Fruit fly (Drosophila melanogaster) whole organism, embryonic: ENCODE results near the gene hll.

Experiments
- Aef1 ChIP-seq: fragments of 200-800 bp; sonication (Bioruptor generic); IDR thresholded peaks from 3 replicates; pipeline ENCODE4 v1.3.6; 2022; ENCODE audit warnings: missing biosample characterization, missing genetic modification characterization
- Bdp1 ChIP-seq: fragments of 200-800 bp; sonication (Bioruptor generic); optimal IDR thresholded peaks from 3 replicates; lab custom pipeline; 2016; ENCODE audit warnings: missing biosample characterization, missing genetic modification characterization
- Bteb2 ChIP-seq: fragments of 200-800 bp; sonication (Bioruptor generic); optimal IDR thresholded peaks from 2 replicates; lab custom pipeline; 2016; ENCODE audit warnings: missing biosample characterization, missing genetic modification characterization
- CG10147 ChIP-seq: fragments of 200-800 bp; sonication (Bioruptor generic); optimal IDR thresholded peaks from 2 replicates; lab custom pipeline; 2019; ENCODE audit warnings: missing biosample characterization, mild to moderate bottlenecking, missing genetic modification characterization, moderate library complexity
- CG10431 ChIP-seq: fragments of 200-800 bp; sonication (Bioruptor generic); optimal IDR thresholded peaks from 3 replicates; lab custom pipeline; 2018; ENCODE audit warnings: missing biosample characterization, mild to moderate bottlenecking, missing genetic modification characterization
- CG10565 ChIP-seq: fragments of 200-800 bp; sonication (Bioruptor generic); optimal IDR thresholded peaks from 3 replicates; lab custom pipeline; 2016; ENCODE audit warnings: missing biosample characterization, mild to moderate bottlenecking, missing genetic modification characterization
- CG12071 ChIP-seq: fragments of 200-800 bp; sonication (Bioruptor generic); optimal IDR thresholded peaks from 3 replicates; lab custom pipeline; 2018; ENCODE audit warnings: missing biosample characterization, mild to moderate bottlenecking, missing genetic modification characterization
- CG1233 ChIP-seq: fragments of 200-800 bp; sonication (Bioruptor generic); optimal IDR thresholded peaks from 4 replicates; lab custom pipeline; 2018; ENCODE audit warnings: missing biosample characterization, mild to moderate bottlenecking, missing genetic modification characterization
- CG12769 ChIP-seq: fragments of 200-800 bp; sonication (Bioruptor generic); optimal IDR thresholded peaks from 2 replicates; lab custom pipeline; 2019; ENCODE audit warnings: missing biosample characterization, mild to moderate bottlenecking, missing genetic modification characterization, moderate library complexity
- CG13287 ChIP-seq: fragments of 200-800 bp; sonication (Bioruptor generic); IDR thresholded peaks from 2 replicates; pipeline ENCODE4 v1.3.6; 2022; ENCODE audit warnings: missing biosample characterization, missing genetic modification characterization; ENCODE audit not compliant: partially characterized antibody
- CG13894 ChIP-seq: fragments of 200-800 bp; sonication (Bioruptor generic); optimal IDR thresholded peaks from 3 replicates; lab custom pipeline; 2018; ENCODE audit warnings: missing biosample characterization, mild to moderate bottlenecking, missing genetic modification characterization, moderate library complexity
- CG14050 ChIP-seq: fragments of 200-800 bp; sonication (Bioruptor generic); IDR thresholded peaks from 3 replicates; pipeline ENCODE4 v1.3.6; 2022; ENCODE audit warnings: missing biosample characterization, missing genetic modification characterization
- CG3065 ChIP-seq: fragments of 200-800 bp; sonication (Bioruptor generic); optimal IDR thresholded peaks from 2 replicates; lab custom pipeline; 2016; ENCODE audit warnings: missing biosample characterization, missing genetic modification characterization
- CG34422 ChIP-seq: fragments of 200-800 bp; sonication (Bioruptor generic); IDR thresholded peaks from 3 replicates; pipeline ENCODE4 v1.3.6; 2022; ENCODE audit warnings: missing biosample characterization, missing genetic modification characterization
- CG4707 ChIP-seq: fragments of 200-800 bp; sonication (Bioruptor generic); optimal IDR thresholded peaks from 2 replicates; lab custom pipeline; 2018; ENCODE audit warnings: missing biosample characterization, mild to moderate bottlenecking, missing genetic modification characterization, moderate library complexity
- CG5180 ChIP-seq: fragments of 200-800 bp; sonication (Bioruptor generic); optimal IDR thresholded peaks from 3 replicates; lab custom pipeline; 2017; ENCODE audit warnings: missing biosample characterization, missing genetic modification characterization, mild to moderate bottlenecking, moderate library complexity, missing genetic modification reagents
- CG7372 ChIP-seq: fragments of 200-800 bp; sonication (Bioruptor generic); IDR thresholded peaks from 2 replicates; pipeline ENCODE4 v1.3.6; 2022; ENCODE audit warnings: missing biosample characterization, missing genetic modification characterization
- CG7928 ChIP-seq: fragments of 200-800 bp; sonication (Bioruptor generic); optimal IDR thresholded peaks from 2 replicates; lab custom pipeline; 2017; ENCODE audit warnings: missing biosample characterization, mild to moderate bottlenecking, missing genetic modification characterization
- CG7987 ChIP-seq: fragments of 200-800 bp; sonication (Bioruptor generic); optimal IDR thresholded peaks from 2 replicates; lab custom pipeline; 2018; ENCODE audit warnings: missing biosample characterization, mild to moderate bottlenecking, missing genetic modification characterization, moderate library complexity
- CG8924 ChIP-seq: fragments of 200-800 bp; optimal IDR thresholded peaks from 3 replicates; lab custom pipeline; 2019; ENCODE audit warnings: missing biosample characterization, mild to moderate bottlenecking, missing genetic modification characterization, moderate library complexity
- CG9797 ChIP-seq: fragments of 200-800 bp; sonication (Bioruptor generic); optimal IDR thresholded peaks from 3 replicates; lab custom pipeline; 2018; ENCODE audit warnings: missing biosample characterization, mild to moderate bottlenecking, missing genetic modification characterization
- CTCF ChIP-seq: fragments of 200-800 bp; sonication (Bioruptor generic); optimal IDR thresholded peaks from 2 replicates; lab custom pipeline; 2017; ENCODE audit warnings: missing biosample characterization, mild to moderate bottlenecking, missing genetic modification characterization, moderate library complexity
- CrebB ChIP-seq: fragments of 200-800 bp; sonication (Bioruptor generic); optimal IDR thresholded peaks from 3 replicates; lab custom pipeline; 2018; ENCODE audit warnings: missing biosample characterization, mild to moderate bottlenecking, missing genetic modification characterization
- HLH54F ChIP-seq: fragments of 200-800 bp; sonication (Bioruptor generic); optimal IDR thresholded peaks from 3 replicates; lab custom pipeline; 2016; ENCODE audit warnings: missing biosample characterization, missing genetic modification characterization
- HmgD ChIP-seq: fragments of 200-800 bp; sonication (Bioruptor generic); optimal IDR thresholded peaks from 3 replicates; lab custom pipeline; 2016; ENCODE audit warnings: missing biosample characterization, missing genetic modification characterization
- Hr51 ChIP-seq, 2 experiments: fragments of 200-800 bp; sonication (Bioruptor generic); optimal IDR thresholded peaks; 2 replicates in 1 of 2; 3 replicates in 1 of 2; lab custom pipeline; 2016 to 2018; ENCODE audit warnings: missing biosample characterization in 2 of 2, missing genetic modification characterization in 2 of 2, mild to moderate bottlenecking in 1 of 2, moderate library complexity in 1 of 2
- Mad ChIP-seq: fragments of 200-800 bp; sonication (Bioruptor generic); optimal IDR thresholded peaks from 2 replicates; lab custom pipeline; 2016; ENCODE audit warnings: missing biosample characterization, missing genetic modification characterization
- Max ChIP-seq: fragments of 200-800 bp; sonication (Bioruptor generic); optimal IDR thresholded peaks from 2 replicates; lab custom pipeline; 2016; ENCODE audit warnings: missing biosample characterization, mild to moderate bottlenecking, missing genetic modification characterization
- Mes4 ChIP-seq: fragments of 200-800 bp; sonication (Bioruptor generic); optimal IDR thresholded peaks from 2 replicates; lab custom pipeline; 2016; ENCODE audit warnings: missing biosample characterization, missing genetic modification characterization
- NC2β ChIP-seq: fragments of 200-800 bp; sonication (Bioruptor generic); optimal IDR thresholded peaks from 2 replicates; lab custom pipeline; 2016; ENCODE audit warnings: missing biosample characterization, missing genetic modification characterization
- NK7.1 ChIP-seq: fragments of 200-800 bp; sonication (Bioruptor generic); optimal IDR thresholded peaks from 3 replicates; lab custom pipeline; 2016; ENCODE audit warnings: missing biosample characterization, missing genetic modification characterization
- Side ChIP-seq: fragments of 200-800 bp; sonication (Bioruptor generic); optimal IDR thresholded peaks from 2 replicates; lab custom pipeline; 2016; ENCODE audit warnings: missing biosample characterization, missing genetic modification characterization
- Sox100B ChIP-seq: fragments of 200-800 bp; sonication (Bioruptor generic); optimal IDR thresholded peaks from 3 replicates; lab custom pipeline; 2018; ENCODE audit warnings: missing biosample characterization, mild to moderate bottlenecking, missing genetic modification characterization
- Sry-δ ChIP-seq: fragments of 200-800 bp; sonication (Bioruptor generic); optimal IDR thresholded peaks from 2 replicates; lab custom pipeline; 2016; ENCODE audit warnings: missing biosample characterization, missing genetic modification characterization
- ash1 ChIP-seq: fragments of 200-800 bp; sonication (Bioruptor generic); optimal IDR thresholded peaks from 2 replicates; lab custom pipeline; 2018; ENCODE audit warnings: missing biosample characterization, mild to moderate bottlenecking, missing genetic modification characterization
- chinmo ChIP-seq: fragments of 200-800 bp; sonication (Bioruptor generic); IDR thresholded peaks from 4 replicates; pipeline ENCODE4 v1.3.6; 2022; ENCODE audit warnings: missing biosample characterization, missing genetic modification characterization; ENCODE audit not compliant: partially characterized antibody
- chn ChIP-seq: fragments of 200-800 bp; sonication (Bioruptor generic); optimal IDR thresholded peaks from 2 replicates; lab custom pipeline; 2016; ENCODE audit warnings: missing biosample characterization, missing genetic modification characterization
- dimm ChIP-seq: fragments of 200-800 bp; sonication (Bioruptor generic); IDR thresholded peaks from 2 replicates; pipeline ENCODE4 v1.3.6; 2022; ENCODE audit warnings: missing biosample characterization, missing genetic modification characterization
- dmrt11E ChIP-seq: fragments of 200-800 bp; sonication (Bioruptor generic); optimal IDR thresholded peaks from 3 replicates; lab custom pipeline; 2018; ENCODE audit warnings: missing biosample characterization, mild to moderate bottlenecking, missing genetic modification characterization, moderate library complexity
- eve ChIP-seq, 2 experiments: fragments of >200 bp; optimal IDR thresholded peaks; 2 replicates each; lab custom pipeline; 2017; ENCODE audit warnings: missing biosample characterization in 2 of 2, missing genetic modification characterization in 2 of 2
- gce ChIP-seq: fragments of 200-800 bp; sonication (Bioruptor generic); IDR thresholded peaks from 3 replicates; pipeline ENCODE4 v1.3.6; 2022; ENCODE audit warnings: missing biosample characterization, missing genetic modification characterization
- kah ChIP-seq: fragments of 200-800 bp; sonication (Bioruptor generic); optimal IDR thresholded peaks from 2 replicates; lab custom pipeline; 2018; ENCODE audit warnings: missing biosample characterization, mild to moderate bottlenecking, missing genetic modification characterization
- oc ChIP-seq: fragments of 200-800 bp; sonication (Bioruptor generic); optimal IDR thresholded peaks from 2 replicates; lab custom pipeline; 2018; ENCODE audit warnings: missing biosample characterization, mild to moderate bottlenecking, missing genetic modification characterization, moderate library complexity
- onecut ChIP-seq: fragments of 200-800 bp; sonication (Bioruptor generic); IDR thresholded peaks from 2 replicates; pipeline ENCODE4 v1.3.6; 2022; ENCODE audit warnings: missing biosample characterization, missing genetic modification characterization
- ranshi ChIP-seq: fragments of 200-800 bp; sonication (Bioruptor generic); IDR thresholded peaks from 2 replicates; pipeline ENCODE4 v1.3.6; 2022; ENCODE audit warnings: missing biosample characterization, missing genetic modification characterization
- stwl ChIP-seq: fragments of 200-800 bp; sonication (Bioruptor generic); optimal IDR thresholded peaks from 3 replicates; lab custom pipeline; 2018; ENCODE audit warnings: missing biosample characterization, mild to moderate bottlenecking, missing genetic modification characterization, moderate library complexity
- sug ChIP-seq: fragments of 200-800 bp; optimal IDR thresholded peaks from 2 replicates; lab custom pipeline; 2019; ENCODE audit warnings: missing biosample characterization, mild to moderate bottlenecking, missing genetic modification characterization, moderate library complexity
- wdn ChIP-seq: fragments of 200-800 bp; sonication (Bioruptor generic); IDR thresholded peaks from 2 replicates; pipeline ENCODE4 v1.3.6; 2022; ENCODE audit warnings: missing biosample characterization, missing genetic modification characterization
- zen2 ChIP-seq: fragments of 200-800 bp; sonication (Bioruptor generic); IDR thresholded peaks from 3 replicates; pipeline ENCODE4 v1.3.6; 2022; ENCODE audit warnings: missing biosample characterization, missing genetic modification characterization; ENCODE audit not compliant: partially characterized antibody
- zf30C ChIP-seq: fragments of 200-800 bp; sonication (Bioruptor generic); optimal IDR thresholded peaks from 3 replicates; lab custom pipeline; 2018; ENCODE audit warnings: missing biosample characterization, mild to moderate bottlenecking, missing genetic modification characterization

hll gene

DNA sequence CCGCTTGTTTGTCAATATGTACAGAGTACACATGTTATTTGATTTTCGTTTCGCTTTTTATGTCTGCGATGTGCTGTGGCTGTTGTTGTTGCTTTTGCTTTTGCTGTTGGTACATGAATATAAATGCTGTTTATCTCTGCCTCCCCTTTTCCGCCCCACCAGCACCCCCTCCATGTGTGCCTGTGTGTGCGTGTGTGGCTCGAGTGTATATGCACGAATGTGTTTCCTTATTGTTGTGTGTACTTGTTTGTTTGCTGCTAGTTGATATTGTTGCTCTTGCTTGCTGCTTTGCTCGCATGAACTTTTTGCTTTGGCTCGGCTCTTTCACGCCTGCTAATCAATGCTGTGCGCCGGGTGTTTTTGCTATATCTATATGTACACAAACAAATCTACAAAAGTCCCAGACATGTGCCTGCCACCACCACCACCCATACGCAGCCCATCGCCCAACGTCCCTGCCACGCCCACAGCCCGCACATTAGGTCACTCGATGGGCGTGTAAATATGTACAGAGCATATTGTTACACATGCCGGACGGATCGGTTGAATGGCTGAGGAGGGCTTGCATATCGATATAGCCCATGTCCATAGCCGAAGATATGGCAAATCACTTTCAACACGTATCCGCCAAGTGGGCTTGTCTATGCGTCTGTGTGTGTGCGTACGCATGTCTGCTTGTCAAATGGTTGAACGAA is 2.6 kb upstream of the hll start (continued):
- peak; percentile 99 for TF ChIP-seq CG8924 (tag; lab: Kevin White, UChicago)
- TF ChIP-seq sug (tag; lab: Kevin White, UChicago): peak; percentile 97
- TF ChIP-seq CG13894: peak; percentile 98
- TF ChIP-seq Side (GFP tag; lab: Kevin White, UChicago): peak; percentile 100
- peak; percentile 96 for TF ChIP-seq CG5180 (GFP tag; lab: Kevin White, UChicago)
- TF ChIP-seq onecut (GFP tag; lab: Robert Waterston, UW): peak; percentile 98
- no peak for TF ChIP-seq CG13287
- peak; percentile 80 for TF ChIP-seq CTCF (GFP tag; lab: Kevin White, UChicago)
- peak; percentile 98 for TF ChIP-seq ranshi (GFP tag; lab: Robert Waterston, UW)
- peak; percentile 89 for TF ChIP-seq stwl (tag; lab: Kevin White, UChicago)
- TF ChIP-seq Aef1 (GFP tag; lab: Robert Waterston, UW): peak; percentile 93
- TF ChIP-seq dimm (GFP tag; lab: Robert Waterston, UW): peak; percentile 95
- TF ChIP-seq Mad (GFP tag; lab: Kevin White, UChicago): peak; percentile 99
- peak; percentile 100 for TF ChIP-seq Sox100B (GFP tag; lab: Kevin White, UChicago)
- peak; percentile 100 for TF ChIP-seq NC2β (GFP tag; lab: Kevin White, UChicago)
- peak; percentile 85 for TF ChIP-seq CG7928 (GFP tag; lab: Kevin White, UChicago)
- peak; percentile 100 for TF ChIP-seq ash1 (GFP tag; lab: Kevin White, UChicago)
- TF ChIP-seq chinmo (GFP tag; lab: Robert Waterston, UW): peak; percentile 93; the same call in 2 of the 4 replicates
- TF ChIP-seq CG4707: peak; percentile 99
- peak; percentile 99 for TF ChIP-seq CG3065
- TF ChIP-seq CG7987 (GFP tag; lab: Kevin White, UChicago): peak; percentile 100
- TF ChIP-seq Hr51 (GFP tag; optimal IDR thresholded peaks at IDR 0.05; lab: Kevin White, UChicago): peak; percentile 93 to 99
- TF ChIP-seq Bteb2: peak; percentile 98
- peak; percentile 100 for TF ChIP-seq CG10431 (GFP tag; lab: Kevin White, UChicago)
- peak; percentile 98 for TF ChIP-seq kah (GFP tag; lab: Kevin White, UChicago)
- TF ChIP-seq CG7372: peak; percentile 96
- peak; percentile 98 for TF ChIP-seq Max (GFP tag; lab: Kevin White, UChicago)
- TF ChIP-seq HLH54F (GFP tag; lab: Kevin White, UChicago): peak; percentile 96
- TF ChIP-seq CG10147 (GFP tag; lab: Kevin White, UChicago): peak; percentile 96
- peak; percentile 71 for TF ChIP-seq zf30C (GFP tag; lab: Kevin White, UChicago)
- peak; percentile 100 for TF ChIP-seq gce (GFP tag; lab: Robert Waterston, UW)
- TF ChIP-seq HmgD: peak; percentile 99
- TF ChIP-seq Mes4 (GFP tag; lab: Kevin White, UChicago): peak; percentile 100
- TF ChIP-seq chn: peak; percentile 96
- TF ChIP-seq wdn (GFP tag; lab: Robert Waterston, UW): peak; percentile 95
- peak; percentile 100 for TF ChIP-seq CG1233 (GFP tag; lab: Kevin White, UChicago)
- peak; percentile 49 to 98 for TF ChIP-seq eve (GFP tag; optimal IDR thresholded peaks at IDR 0.05; lab: Kevin White, UChicago)
- peak; percentile 99 for TF ChIP-seq NK7.1 (GFP tag; lab: Kevin White, UChicago)
- peak; percentile 85 for TF ChIP-seq CG9797 (GFP tag; lab: Kevin White, UChicago)
- no peak for TF ChIP-seq zen2 (GFP tag; lab: Robert Waterston, UW)
- peak; percentile 100 for TF ChIP-seq CG12071 (GFP tag; lab: Kevin White, UChicago)
- peak; percentile 99 for TF ChIP-seq dmrt11E
- peak; percentile 100 for TF ChIP-seq CrebB (tag; lab: Kevin White, UChicago)
- TF ChIP-seq Sry-δ (GFP tag; lab: Kevin White, UChicago): peak; percentile 84
- TF ChIP-seq CG12769 (tag; lab: Kevin White, UChicago): peak; percentile 99
- TF ChIP-seq Bdp1 (GFP tag; lab: Kevin White, UChicago): peak; percentile 96
- peak; percentile 99 for TF ChIP-seq oc
- TF ChIP-seq CG10565: peak; percentile 99
- peak; percentile 97 for TF ChIP-seq CG14050 (GFP tag; lab: Robert Waterston, UW)
- TF ChIP-seq CG34422: peak; percentile 95
